Fruit fly (Drosophila melanogaster): Measurements from ENCODE around the gene CG17294.

CG17294 gene

DNA sequence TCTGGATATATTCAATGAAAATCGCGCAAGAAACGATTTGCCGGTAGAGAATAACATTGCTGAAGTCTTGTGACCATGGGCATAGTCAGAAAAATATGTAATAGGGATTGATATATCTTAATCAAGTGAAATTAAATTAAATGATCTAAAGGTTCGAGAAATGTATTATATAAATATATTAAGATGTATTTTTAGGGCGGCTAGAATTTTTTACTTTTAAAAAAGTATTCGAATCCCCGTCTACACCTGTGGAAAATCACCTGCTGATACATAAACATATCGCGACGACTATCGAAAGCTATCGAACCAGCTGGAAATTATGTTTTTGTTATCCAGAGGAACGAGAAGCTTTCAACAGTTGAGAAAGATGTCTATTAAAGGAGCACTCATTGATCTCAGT lies at the start of gene CG17294, which contains the start of gene CG13390:
CG17294 (plus strand) TSS at position 319 of the 400 bp plus-strand sequence.
CG13390 (minus strand) TSS at position 81 of the 400 bp plus-strand sequence.
- TF ChIP-seq CG1621 (tag; optimal IDR thresholded peaks at IDR 0.05) (peak; percentile 98), CG9139 (GFP tag; optimal IDR thresholded peaks at IDR 0.05) (peak; percentile 99), Ets21C (GFP tag; optimal IDR thresholded peaks at IDR 0.05) (peak; percentile 96), esn (GFP tag; optimal IDR thresholded peaks at IDR 0.05) (peak; percentile 99), ss (GFP tag; optimal IDR thresholded peaks at IDR 0.05) (peak; percentile 99 to 100), Hr4 (GFP tag; optimal IDR thresholded peaks at IDR 0.05) (peak; percentile 99), Sox15 (GFP tag; optimal IDR thresholded peaks at IDR 0.05) (peak; percentile 98), achi (GFP tag; optimal IDR thresholded peaks at IDR 0.05) (peak; percentile 99), acj6 (GFP tag; optimal IDR thresholded peaks at IDR 0.05) (peak; percentile 100), CG11762 (GFP tag; optimal IDR thresholded peaks at IDR 0.05; ENCODE audit: insufficient read depth) (peak; percentile 99), CG15336 (GFP tag; IDR thresholded peaks at IDR 0.05) (peak; percentile 100), pdm3 (GFP tag; optimal IDR thresholded peaks at IDR 0.05) (peak; percentile 99), Gug (GFP tag; IDR thresholded peaks at IDR 0.05) (peak; percentile 99), vri (GFP tag; optimal IDR thresholded peaks at IDR 0.05) (peak; percentile 97), CG3919 (GFP tag; optimal IDR thresholded peaks at IDR 0.05) (peak; percentile 100), Eip78C (GFP tag) (peak; percentile 100), Eip93F (GFP tag; optimal IDR thresholded peaks at IDR 0.05) (peak; percentile 99), CG4318 (GFP tag; optimal IDR thresholded peaks at IDR 0.05) (peak; percentile 98), CG8632 (GFP tag; optimal IDR thresholded peaks at IDR 0.05) (peak; percentile 100), topi (GFP tag; optimal IDR thresholded peaks at IDR 0.05) (peak; percentile 99), salr (GFP tag; optimal IDR thresholded peaks at IDR 0.05) (peak; percentile 97 to 99), net (GFP tag; optimal IDR thresholded peaks at IDR 0.05) (peak; percentile 99), CG34406 (GFP tag; optimal IDR thresholded peaks at IDR 0.05) (peak; percentile 99), CG8319 (GFP tag; optimal IDR thresholded peaks at IDR 0.05) (peak; percentile 99), CG7368 (GFP tag; optimal IDR thresholded peaks at IDR 0.05) (peak; percentile 99), OdsH (GFP tag; optimal IDR thresholded peaks at IDR 0.05) (peak; percentile 99), eg (GFP tag; IDR thresholded peaks at IDR 0.05) (peak; percentile 100), CG6792 (GFP tag; optimal IDR thresholded peaks at IDR 0.05) (peak; percentile 99), CG3032 (tag; optimal IDR thresholded peaks at IDR 0.05) (peak; percentile 100), CG8119 (GFP tag; IDR thresholded peaks at IDR 0.05) (peak; percentile 100), CG31627 (GFP tag; optimal IDR thresholded peaks at IDR 0.05) (peak; percentile 98), Blimp-1 (GFP tag; optimal IDR thresholded peaks at IDR 0.05) (peak; percentile 98), lz (GFP tag; optimal IDR thresholded peaks at IDR 0.05) (peak; percentile 98), spab (GFP tag; optimal IDR thresholded peaks at IDR 0.05) (peak; percentile 99), CG6808 (GFP tag; optimal IDR thresholded peaks at IDR 0.05) (peak; percentile 99), CG11294 (GFP tag; IDR thresholded peaks at IDR 0.05) (peak; percentile 99), CG6163 (GFP tag; IDR thresholded peaks at IDR 0.05) (peak; percentile 100), Eip75B (GFP tag; optimal IDR thresholded peaks at IDR 0.05) (peak; percentile 99), Ets96B (tag; optimal IDR thresholded peaks at IDR 0.05) (peak; percentile 99), CG11902 (GFP tag; optimal IDR thresholded peaks at IDR 0.05) (peak; percentile 99), Met (GFP tag; optimal IDR thresholded peaks at IDR 0.05) (peak; percentile 99), CG10669 (GFP tag; optimal IDR thresholded peaks at IDR 0.05) (peak; percentile 100), cyc (GFP tag; optimal IDR thresholded peaks at IDR 0.05) (peak; percentile 99), fd85E (GFP tag; optimal IDR thresholded peaks at IDR 0.05) (peak; percentile 97), CG32006 (GFP tag; optimal IDR thresholded peaks at IDR 0.05) (peak; percentile 99), Sox14 (GFP tag; optimal IDR thresholded peaks at IDR 0.05) (peak; percentile 98), Hr38 (GFP tag; optimal IDR thresholded peaks at IDR 0.05) (peak; percentile 45), fd59A (GFP tag; optimal IDR thresholded peaks at IDR 0.05) (peak; percentile 98), CG6854 (GFP tag; optimal IDR thresholded peaks at IDR 0.05) (peak; percentile 99), CG10631 (GFP tag; optimal IDR thresholded peaks at IDR 0.05) (peak; percentile 100), Hr39 (GFP tag; optimal IDR thresholded peaks at IDR 0.05) (peak; percentile 97), dsx (GFP tag; optimal IDR thresholded peaks at IDR 0.05; ENCODE audit: poor library complexity, severe bottlenecking) (peak; percentile 99)

Measured in whole organism, prepupa.